Fruit fly (Drosophila melanogaster): ENCODE results near the gene TMEM216.

- TF ChIP-seq kay (GFP tag; ENCODE audit: borderline replicate concordance) (no peak), cnc (optimal IDR thresholded peaks at IDR 0.05) (no peak), Hr96 (GFP tag; optimal IDR thresholded peaks at IDR 0.05) (no peak), Clk (GFP tag; optimal IDR thresholded peaks at IDR 0.05) (no peak), Crg-1 (GFP tag; optimal IDR thresholded peaks at IDR 0.05) (no peak), CG7045 (GFP tag; optimal IDR thresholded peaks at IDR 0.05) (no peak), bab1 (GFP tag; optimal IDR thresholded peaks at IDR 0.05) (no peak), CG5204 (GFP tag; optimal IDR thresholded peaks at IDR 0.05) (no peak), CG12768 (GFP tag; optimal IDR thresholded peaks at IDR 0.05) (no peak), CG7101 (tag; optimal IDR thresholded peaks at IDR 0.05) (no peak), cic (GFP tag; optimal IDR thresholded peaks at IDR 0.05) (no peak), CG33017 (tag; optimal IDR thresholded peaks at IDR 0.05) (no peak)
Measured at dm6 chr3R:8705323-8706097, 10.5 kb upstream of the TMEM216 start.

Data from whole organism, adult.